Fruit fly (Drosophila melanogaster): ENCODE data around the gene CG11378.
A peak's percentile ranks its signal among the peaks of the same experiment; 100 is the strongest.

CG11378 gene

DNA sequence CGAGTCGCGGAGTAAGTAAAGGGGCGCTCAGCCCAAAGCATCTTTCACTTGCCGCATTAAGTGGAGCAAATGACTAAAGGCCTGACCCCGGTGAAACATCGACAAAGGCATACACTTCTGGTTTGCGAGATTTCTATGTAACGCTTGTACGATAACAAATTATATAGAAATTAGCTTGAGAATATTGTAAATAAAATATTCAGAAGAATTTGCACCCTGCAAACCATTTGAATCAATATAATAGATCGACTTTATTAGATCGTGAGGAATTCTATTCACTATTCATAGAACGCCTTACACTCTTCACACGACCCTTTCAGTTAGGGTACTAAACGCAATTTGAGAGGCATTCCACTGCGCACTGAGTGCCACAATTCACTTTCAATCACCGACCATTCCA, 13.1 kb downstream of the CG11378 start:
- no peak for TF ChIP-seq CG10348 (GFP tag; IDR thresholded peaks at IDR 0.05)
- TF ChIP-seq D1 (tag; optimal IDR thresholded peaks at IDR 0.05): no peak
- no peak for TF ChIP-seq CG12605 (GFP tag; IDR thresholded peaks at IDR 0.05)
- TF ChIP-seq CG32121 (GFP tag; IDR thresholded peaks at IDR 0.05): no peak

dm6 chrX:1184478-1184877, 13.8 kb downstream of the CG11378 start, which contains the start of gene CG14626:
TSS of gene CG14626 (plus strand) at chrX:1184778.
- TF ChIP-seq CG34367 (tag; optimal IDR thresholded peaks at IDR 0.05): no peak
- no peak for TF ChIP-seq CG8301 (tag; optimal IDR thresholded peaks at IDR 0.05)
- no peak for TF ChIP-seq EcR (GFP tag; optimal IDR thresholded peaks at IDR 0.05)
- TF ChIP-seq Pif1B (GFP tag; optimal IDR thresholded peaks at IDR 0.05): no peak
- no peak for TF ChIP-seq gl (tag; optimal IDR thresholded peaks at IDR 0.05)
- TF ChIP-seq CG4496 (GFP tag; IDR thresholded peaks at IDR 0.05): no peak
- no peak for TF ChIP-seq D1 (tag; optimal IDR thresholded peaks at IDR 0.05)
- TF ChIP-seq Pif1A (GFP tag; optimal IDR thresholded peaks at IDR 0.05): no peak
- TF ChIP-seq CG14655 (GFP tag; optimal IDR thresholded peaks at IDR 0.05): no peak
- no peak for TF ChIP-seq Snoo (tag; optimal IDR thresholded peaks at IDR 0.05)
- no peak for TF ChIP-seq rn (GFP tag; IDR thresholded peaks at IDR 0.05)

dm6 chrX:1191008-1191407, 20.4 kb downstream of the CG11378 start, which contains the start of gene CG11380:
TSS of gene CG11380 (plus strand) at chrX:1191308.
- TF ChIP-seq CG32121 (GFP tag; IDR thresholded peaks at IDR 0.05) (no peak), CG13204 (GFP tag; optimal IDR thresholded peaks at IDR 0.05) (no peak), CG14655 (GFP tag; optimal IDR thresholded peaks at IDR 0.05) (no peak), CG9948 (tag; optimal IDR thresholded peaks at IDR 0.05) (no peak), gl (tag; optimal IDR thresholded peaks at IDR 0.05) (no peak), Ets98B (GFP tag; IDR thresholded peaks at IDR 0.05) (no peak; the same call in 1 of the 2 replicates), CG8159 (tag; optimal IDR thresholded peaks at IDR 0.05) (no peak), CG15710 (tag; optimal IDR thresholded peaks at IDR 0.05) (no peak), EcR (GFP tag; optimal IDR thresholded peaks at IDR 0.05) (no peak), Pif1B (GFP tag; optimal IDR thresholded peaks at IDR 0.05) (no peak), Pif1A (GFP tag; optimal IDR thresholded peaks at IDR 0.05) (no peak), CG8301 (tag; optimal IDR thresholded peaks at IDR 0.05) (no peak), CG34367 (tag; optimal IDR thresholded peaks at IDR 0.05) (no peak), Snoo (tag; optimal IDR thresholded peaks at IDR 0.05) (no peak)

DNA sequence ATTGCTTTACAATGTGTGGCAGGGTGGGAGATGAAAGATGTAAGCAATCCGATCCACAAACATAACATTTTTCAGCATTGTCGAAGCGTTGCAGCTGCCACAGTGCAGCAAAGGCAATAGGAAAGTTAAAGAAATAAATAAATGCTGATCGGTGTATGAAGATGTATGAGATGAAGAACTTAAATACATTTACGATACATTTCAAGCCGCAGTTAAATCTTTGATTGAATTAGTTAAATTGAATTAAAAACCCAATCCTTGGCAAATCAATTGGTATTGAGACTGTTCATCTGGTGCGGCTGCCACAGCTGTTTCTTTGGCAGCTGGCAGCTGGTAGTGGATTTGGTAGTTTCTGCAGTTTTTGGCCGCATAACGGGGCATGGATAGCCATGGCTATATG, 27.2 kb downstream of the CG11378 start:
- TF ChIP-seq gl (tag; optimal IDR thresholded peaks at IDR 0.05) (no peak), Ets98B (GFP tag; IDR thresholded peaks at IDR 0.05) (peak; percentile 38; the same call in 1 of the 2 replicates)

DNA sequence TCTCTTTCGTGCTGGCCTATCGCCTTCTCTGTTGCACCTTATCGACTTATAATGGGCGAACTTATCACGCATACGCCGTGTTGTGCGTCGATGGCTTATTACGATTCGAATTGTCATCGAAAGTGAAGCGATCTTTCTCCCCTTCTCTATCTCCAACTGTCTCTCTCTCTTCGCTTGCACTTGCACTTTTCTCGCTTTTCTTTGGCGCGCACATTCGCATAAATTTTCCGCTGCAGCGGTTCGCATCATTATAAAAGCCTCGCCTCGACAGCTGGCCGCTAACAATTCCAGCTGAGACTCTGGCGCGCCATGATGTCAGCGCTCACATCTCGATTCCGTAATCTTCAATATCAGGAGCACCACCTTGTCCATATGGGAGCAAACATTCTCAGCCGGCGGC, 28.6 kb downstream of the CG11378 start, which contains the start of gene CG14625:
Gene CG14625, plus strand, starts transcription at position 301 of the 400 bp plus-strand sequence.
- no peak for TF ChIP-seq CG32121 (GFP tag; IDR thresholded peaks at IDR 0.05)
- TF ChIP-seq CG8159 (tag; optimal IDR thresholded peaks at IDR 0.05): no peak
- no peak for TF ChIP-seq Ets98B (GFP tag; IDR thresholded peaks at IDR 0.05)
- TF ChIP-seq CG12605 (GFP tag; IDR thresholded peaks at IDR 0.05): no peak
- TF ChIP-seq CG17806 (tag; optimal IDR thresholded peaks at IDR 0.05): no peak
- no peak for TF ChIP-seq CG34367 (tag; optimal IDR thresholded peaks at IDR 0.05)
- TF ChIP-seq gl (tag; optimal IDR thresholded peaks at IDR 0.05): no peak
- no peak for TF ChIP-seq CG10348 (GFP tag; IDR thresholded peaks at IDR 0.05)

DNA sequence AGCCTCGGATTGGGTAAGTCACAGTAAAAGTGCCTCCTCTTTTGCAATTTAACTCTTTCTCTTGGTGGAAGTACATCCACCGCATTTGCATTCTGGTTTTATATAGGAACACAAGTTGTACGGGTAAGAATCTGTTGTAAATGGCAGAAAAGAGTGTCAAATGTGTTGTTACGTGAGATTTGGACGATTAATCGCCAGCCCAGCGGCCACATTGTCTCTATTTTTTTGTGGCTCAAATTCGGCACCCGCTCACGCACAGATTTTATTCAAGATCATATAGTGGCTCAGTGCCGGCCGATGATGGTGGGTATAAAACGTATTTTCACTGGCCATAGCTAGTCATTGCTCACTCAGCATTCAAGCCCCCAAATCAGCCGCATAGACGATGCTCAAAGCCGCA, 32.8 kb downstream of the CG11378 start, which contains the start of gene CG11381:
Gene CG11381, plus strand, starts transcription at position 301 of the 400 bp plus-strand sequence.
- no peak for TF ChIP-seq CG12605 (GFP tag; IDR thresholded peaks at IDR 0.05)
- no peak for TF ChIP-seq Pif1B (GFP tag; optimal IDR thresholded peaks at IDR 0.05)
- TF ChIP-seq Pif1A (GFP tag; optimal IDR thresholded peaks at IDR 0.05): no peak
- TF ChIP-seq CG9948 (tag; optimal IDR thresholded peaks at IDR 0.05): no peak
- TF ChIP-seq CG8159 (tag; optimal IDR thresholded peaks at IDR 0.05): no peak
- no peak for TF ChIP-seq EcR (GFP tag; optimal IDR thresholded peaks at IDR 0.05)
- no peak for TF ChIP-seq CG15710 (tag; optimal IDR thresholded peaks at IDR 0.05)
- TF ChIP-seq CG10348 (GFP tag; IDR thresholded peaks at IDR 0.05): no peak
- no peak for TF ChIP-seq CG32121 (GFP tag; IDR thresholded peaks at IDR 0.05)
- no peak for TF ChIP-seq Snoo (tag; optimal IDR thresholded peaks at IDR 0.05)
- no peak for TF ChIP-seq CG17806 (tag; optimal IDR thresholded peaks at IDR 0.05)
- no peak for TF ChIP-seq Ets98B (GFP tag; IDR thresholded peaks at IDR 0.05)
- no peak for TF ChIP-seq CG13204 (GFP tag; optimal IDR thresholded peaks at IDR 0.05)
- no peak for TF ChIP-seq CG34367 (tag; optimal IDR thresholded peaks at IDR 0.05)
- TF ChIP-seq CG14655 (GFP tag; optimal IDR thresholded peaks at IDR 0.05): no peak

dm6 chrX:1206437-1206836, 35.8 kb downstream of the CG11378 start, which contains the start of gene CG14624:
TSS of gene CG14624 (plus strand) at chrX:1206737.
- TF ChIP-seq CG9948 (tag; optimal IDR thresholded peaks at IDR 0.05): no peak
- no peak for TF ChIP-seq CG8301 (tag; optimal IDR thresholded peaks at IDR 0.05)
- no peak for TF ChIP-seq CG12605 (GFP tag; IDR thresholded peaks at IDR 0.05)
- no peak for TF ChIP-seq EcR (GFP tag; optimal IDR thresholded peaks at IDR 0.05)
- no peak for TF ChIP-seq CG10348 (GFP tag; IDR thresholded peaks at IDR 0.05)
- TF ChIP-seq CG32121 (GFP tag; IDR thresholded peaks at IDR 0.05): no peak
- TF ChIP-seq CG4496 (GFP tag; IDR thresholded peaks at IDR 0.05): no peak
- TF ChIP-seq Snoo (tag; optimal IDR thresholded peaks at IDR 0.05): no peak
- TF ChIP-seq CG17806 (tag; optimal IDR thresholded peaks at IDR 0.05): no peak
- no peak for TF ChIP-seq CG14655 (GFP tag; optimal IDR thresholded peaks at IDR 0.05)
- no peak for TF ChIP-seq Pif1B (GFP tag; optimal IDR thresholded peaks at IDR 0.05)
- no peak for TF ChIP-seq D1 (tag; optimal IDR thresholded peaks at IDR 0.05)
